Fruit fly (Drosophila melanogaster) whole organism, embryonic: ENCODE measurements around the gene RpL35.
A peak's percentile ranks its signal among the peaks of the same experiment; 100 is the strongest.

ENCODE experiments used
- BEAF-32 ChIP-seq: fragments of 200-800 bp; sonication (Bioruptor generic); optimal IDR thresholded peaks from 3 replicates; lab custom pipeline; 2017; ENCODE audit warnings: missing biosample characterization, missing genetic modification characterization, mild to moderate bottlenecking, moderate library complexity, missing genetic modification reagents
- CG11504 ChIP-seq: fragments of 200-800 bp; sonication (Bioruptor generic); optimal IDR thresholded peaks from 3 replicates; lab custom pipeline; 2019; ENCODE audit warnings: missing biosample characterization, mild to moderate bottlenecking, missing genetic modification characterization, moderate library complexity
- CG11723 ChIP-seq: fragments of 200-800 bp; sonication (Bioruptor generic); optimal IDR thresholded peaks from 2 replicates; lab custom pipeline; 2017; ENCODE audit warnings: missing biosample characterization, mild to moderate bottlenecking, missing genetic modification characterization
- CG12071 ChIP-seq: fragments of 200-800 bp; sonication (Bioruptor generic); optimal IDR thresholded peaks from 3 replicates; lab custom pipeline; 2018; ENCODE audit warnings: missing biosample characterization, mild to moderate bottlenecking, missing genetic modification characterization
- CG12104 ChIP-seq: fragments of 200-800 bp; sonication (Bioruptor generic); optimal IDR thresholded peaks from 3 replicates; lab custom pipeline; 2016; ENCODE audit warnings: missing biosample characterization, missing genetic modification characterization
- CG12299 ChIP-seq: fragments of 200-800 bp; sonication (Bioruptor generic); optimal IDR thresholded peaks from 2 replicates; lab custom pipeline; 2018; ENCODE audit warnings: missing biosample characterization, mild to moderate bottlenecking, missing genetic modification characterization
- CG12659 ChIP-seq: fragments of 200-800 bp; sonication (Bioruptor generic); optimal IDR thresholded peaks from 3 replicates; lab custom pipeline; 2017; ENCODE audit warnings: mild to moderate bottlenecking, missing biosample characterization, missing genetic modification reagents, missing genetic modification characterization
- CG12769 ChIP-seq: fragments of 200-800 bp; sonication (Bioruptor generic); optimal IDR thresholded peaks from 2 replicates; lab custom pipeline; 2019; ENCODE audit warnings: missing biosample characterization, mild to moderate bottlenecking, missing genetic modification characterization, moderate library complexity
- CG14014 ChIP-seq: fragments of 200-800 bp; sonication (Bioruptor generic); IDR thresholded peaks from 2 replicates; pipeline ENCODE4 v1.3.6; 2022; ENCODE audit warnings: missing biosample characterization, missing genetic modification characterization
- CG15269 ChIP-seq: fragments of 200-800 bp; sonication (Bioruptor generic); optimal IDR thresholded peaks from 2 replicates; lab custom pipeline; 2018; ENCODE audit warnings: missing biosample characterization, mild to moderate bottlenecking, missing genetic modification characterization, moderate library complexity
- CG1647 ChIP-seq: fragments of 200-800 bp; sonication (Bioruptor generic); optimal IDR thresholded peaks from 3 replicates; lab custom pipeline; 2016; ENCODE audit warnings: missing biosample characterization, missing genetic modification characterization
- CG30020 ChIP-seq: fragments of 200-800 bp; optimal IDR thresholded peaks from 2 replicates; lab custom pipeline; 2019; ENCODE audit warnings: missing biosample characterization, mild to moderate bottlenecking, missing genetic modification characterization, moderate library complexity
- CG32772 ChIP-seq: fragments of 200-800 bp; sonication (Bioruptor generic); IDR thresholded peaks from 2 replicates; pipeline ENCODE4 v1.3.6; 2022; ENCODE audit warnings: missing biosample characterization, missing genetic modification characterization
- CG3407 ChIP-seq: fragments of 200-800 bp; sonication (Bioruptor generic); optimal IDR thresholded peaks from 2 replicates; lab custom pipeline; 2018; ENCODE audit warnings: missing biosample characterization, mild to moderate bottlenecking, missing genetic modification characterization
- CG4820 ChIP-seq: fragments of 200-800 bp; sonication (Bioruptor generic); optimal IDR thresholded peaks from 3 replicates; lab custom pipeline; 2016; ENCODE audit warnings: missing biosample characterization, missing genetic modification characterization
- CG6683 ChIP-seq: fragments of 200-800 bp; sonication (Bioruptor generic); optimal IDR thresholded peaks from 2 replicates; lab custom pipeline; 2017; ENCODE audit warnings: missing biosample characterization, mild to moderate bottlenecking, missing genetic modification characterization, missing genetic modification reagents
- CG7745 ChIP-seq: fragments of 200-800 bp; sonication (Bioruptor generic); optimal IDR thresholded peaks from 2 replicates; lab custom pipeline; 2018; ENCODE audit warnings: missing biosample characterization, mild to moderate bottlenecking, missing genetic modification characterization, moderate library complexity
- CG8944 ChIP-seq: fragments of 200-800 bp; sonication (Bioruptor generic); optimal IDR thresholded peaks from 3 replicates; lab custom pipeline; 2016; ENCODE audit warnings: missing biosample characterization, missing genetic modification characterization
- CG9817 ChIP-seq: fragments of 200-800 bp; sonication (Bioruptor generic); optimal IDR thresholded peaks from 2 replicates; lab custom pipeline; 2018; ENCODE audit warnings: missing biosample characterization, mild to moderate bottlenecking, missing genetic modification characterization, moderate library complexity
- CrebB ChIP-seq: fragments of 200-800 bp; sonication (Bioruptor generic); optimal IDR thresholded peaks from 3 replicates; lab custom pipeline; 2018; ENCODE audit warnings: missing biosample characterization, mild to moderate bottlenecking, missing genetic modification characterization
- Doc3 ChIP-seq: fragments of 200-800 bp; sonication (Bioruptor generic); IDR thresholded peaks from 3 replicates; pipeline ENCODE4 v1.3.6; 2022; ENCODE audit warnings: missing biosample characterization, missing genetic modification characterization; ENCODE audit not compliant: partially characterized antibody
- Ets65A ChIP-seq: fragments of 200-800 bp; sonication (Bioruptor generic); peaks from one replicate; lab custom pipeline; 2016; ENCODE audit warnings: missing biosample characterization, missing genetic modification characterization
- Hmx ChIP-seq: fragments of 200-800 bp; sonication (Bioruptor generic); optimal IDR thresholded peaks from 2 replicates; lab custom pipeline; 2016; ENCODE audit warnings: missing biosample characterization, missing genetic modification characterization
- Hr78 ChIP-seq, 2 experiments: fragments of 200-800 bp in 1 of 2; fragments of >200 bp in 1 of 2; sonication (Bioruptor generic) in 1 of 2; optimal IDR thresholded peaks; 2 replicates each; lab custom pipeline; 2017 to 2019; ENCODE audit warnings: missing biosample characterization in 2 of 2, missing genetic modification characterization in 2 of 2, mild to moderate bottlenecking in 1 of 2, moderate library complexity in 1 of 2
- Max ChIP-seq: fragments of 200-800 bp; sonication (Bioruptor generic); optimal IDR thresholded peaks from 2 replicates; lab custom pipeline; 2016; ENCODE audit warnings: missing biosample characterization, mild to moderate bottlenecking, missing genetic modification characterization
- Myb ChIP-seq: fragments of 200-800 bp; sonication (Bioruptor generic); optimal IDR thresholded peaks from 2 replicates; lab custom pipeline; 2016; ENCODE audit warnings: missing biosample characterization, missing genetic modification characterization
- Side ChIP-seq: fragments of 200-800 bp; sonication (Bioruptor generic); optimal IDR thresholded peaks from 2 replicates; lab custom pipeline; 2016; ENCODE audit warnings: missing biosample characterization, missing genetic modification characterization
- Usf ChIP-seq: fragments of 200-800 bp; sonication (Bioruptor generic); optimal IDR thresholded peaks from 2 replicates; lab custom pipeline; 2017; ENCODE audit warnings: missing genotype, missing biosample characterization, missing genetic modification characterization
- YL-1 ChIP-seq: fragments of 200-800 bp; sonication (Bioruptor generic); optimal IDR thresholded peaks from 3 replicates; lab custom pipeline; 2017; ENCODE audit warnings: missing biosample characterization, mild to moderate bottlenecking, missing genetic modification characterization
- ab ChIP-seq: fragments of 200-800 bp; sonication (Bioruptor generic); optimal IDR thresholded peaks from 2 replicates; lab custom pipeline; 2016; ENCODE audit warnings: missing biosample characterization, missing genetic modification characterization
- cato ChIP-seq: fragments of 200-800 bp; sonication (Bioruptor generic); optimal IDR thresholded peaks from 2 replicates; lab custom pipeline; 2016; ENCODE audit warnings: missing biosample characterization, missing genetic modification characterization, borderline replicate concordance
- chinmo ChIP-seq: fragments of 200-800 bp; sonication (Bioruptor generic); IDR thresholded peaks from 4 replicates; pipeline ENCODE4 v1.3.6; 2022; ENCODE audit warnings: missing biosample characterization, missing genetic modification characterization; ENCODE audit not compliant: partially characterized antibody
- inv ChIP-seq: fragments of 200-800 bp; sonication (Bioruptor generic); IDR thresholded peaks from 2 replicates; pipeline ENCODE4 v1.3.6; 2022; ENCODE audit warnings: missing biosample characterization, missing genetic modification characterization; ENCODE audit not compliant: partially characterized antibody
- jing ChIP-seq: fragments of 200-800 bp; sonication (Bioruptor generic); optimal IDR thresholded peaks from 2 replicates; lab custom pipeline; 2018; ENCODE audit warnings: missing biosample characterization, mild to moderate bottlenecking, missing genetic modification characterization
- knrl ChIP-seq: fragments of 200-800 bp; sonication (Bioruptor generic); IDR thresholded peaks from 3 replicates; pipeline ENCODE4 v1.3.6; 2022; ENCODE audit warnings: missing biosample characterization, missing genetic modification characterization; ENCODE audit not compliant: partially characterized antibody
- lbe ChIP-seq: fragments of 200-800 bp; sonication (Bioruptor generic); optimal IDR thresholded peaks from 2 replicates; lab custom pipeline; 2016; ENCODE audit warnings: missing biosample characterization, mild to moderate bottlenecking, missing genetic modification characterization
- lmd ChIP-seq: fragments of 200-800 bp; sonication (Bioruptor generic); IDR thresholded peaks from 2 replicates; pipeline ENCODE4 v1.3.6; 2022; ENCODE audit warnings: missing biosample characterization, missing genetic modification characterization
- ro ChIP-seq: fragments of 200-800 bp; sonication (Bioruptor generic); IDR thresholded peaks from 2 replicates; pipeline ENCODE4 v1.3.6; 2022; ENCODE audit warnings: missing biosample characterization, missing genetic modification characterization
- shn ChIP-seq: fragments of 200-800 bp; sonication (Bioruptor generic); optimal IDR thresholded peaks from 3 replicates; lab custom pipeline; 2016; ENCODE audit warnings: missing biosample characterization, missing genetic modification characterization
- sim ChIP-seq: fragments of 200-800 bp; sonication (Bioruptor generic); IDR thresholded peaks from 2 replicates; pipeline ENCODE4 v1.3.6; 2022; ENCODE audit warnings: missing biosample characterization, missing genetic modification characterization
- so ChIP-seq: fragments of 200-800 bp; sonication (Bioruptor generic); IDR thresholded peaks from 3 replicates; pipeline ENCODE4 v1.3.6; 2022; ENCODE audit warnings: missing biosample characterization, missing genetic modification characterization
- tin ChIP-seq: fragments of 200-800 bp; sonication (Bioruptor generic); optimal IDR thresholded peaks from 3 replicates; lab custom pipeline; 2016; ENCODE audit warnings: missing biosample characterization, missing genetic modification characterization
- toy ChIP-seq: fragments of 200-800 bp; sonication (Bioruptor generic); IDR thresholded peaks from 2 replicates; pipeline ENCODE4 v1.3.6; 2022; ENCODE audit warnings: missing biosample characterization, missing genetic modification characterization
- twi ChIP-seq: fragments of 200-800 bp; optimal IDR thresholded peaks from 2 replicates; lab custom pipeline; 2019; ENCODE audit warnings: missing biosample characterization, mild to moderate bottlenecking, missing genetic modification characterization, moderate library complexity
- tx ChIP-seq: fragments of 200-800 bp; sonication (Bioruptor generic); optimal IDR thresholded peaks from 2 replicates; lab custom pipeline; 2016; ENCODE audit warnings: missing biosample characterization, missing genetic modification characterization
- unc-4 ChIP-seq: fragments of 200-800 bp; sonication (Bioruptor generic); IDR thresholded peaks from 2 replicates; pipeline ENCODE4 v1.3.6; 2022; ENCODE audit warnings: missing biosample characterization, missing genetic modification characterization; ENCODE audit not compliant: partially characterized antibody
- vnd ChIP-seq: fragments of 200-800 bp; sonication (Bioruptor generic); IDR thresholded peaks from 3 replicates; pipeline ENCODE4 v1.3.6; 2022; ENCODE audit warnings: missing biosample characterization, missing genetic modification characterization; ENCODE audit not compliant: partially characterized antibody
- z ChIP-seq: fragments of 200-800 bp; sonication (Bioruptor generic); IDR thresholded peaks from 3 replicates; pipeline ENCODE4 v1.3.6; 2022; ENCODE audit warnings: missing biosample characterization, missing genetic modification characterization

Gene RpL35

dm6 chrX:5677400-5678177 lies 5.4 kb downstream of the RpL35 start (continued):
- TF ChIP-seq vnd (GFP tag; lab: Robert Waterston, UW) (no peak), jing (no peak), lmd (GFP tag; lab: Robert Waterston, UW) (peak; percentile 61; the same call in 1 of the 2 replicates), CG9817 (tag; lab: Kevin White, UChicago) (peak; percentile 90), CG7745 (tag; lab: Kevin White, UChicago) (peak; percentile 95), twi (tag; lab: Kevin White, UChicago) (peak; percentile 86), toy (GFP tag; lab: Robert Waterston, UW) (peak; percentile 85), inv (GFP tag; lab: Robert Waterston, UW) (no peak), CG15269 (tag; lab: Kevin White, UChicago) (peak; percentile 94), CG12769 (tag; lab: Kevin White, UChicago) (peak; percentile 94), Myb (GFP tag; lab: Kevin White, UChicago) (peak; percentile 60), CG32772 (peak; percentile 61), shn (GFP tag; lab: Kevin White, UChicago) (peak; percentile 71), Usf (GFP tag; lab: Kevin White, UChicago) (peak; percentile 16), chinmo (GFP tag; lab: Robert Waterston, UW) (no peak), CG12659 (GFP tag; lab: Kevin White, UChicago) (peak; percentile 95), Max (peak; percentile 94), CG4820 (GFP tag; lab: Kevin White, UChicago) (peak; percentile 80), ab (GFP tag; lab: Kevin White, UChicago) (no peak), unc-4 (GFP tag; lab: Robert Waterston, UW) (no peak), ro (GFP tag; lab: Robert Waterston, UW) (no peak), Ets65A (GFP tag; lab: Kevin White, UChicago) (peak; percentile 93), YL-1 (peak; percentile 98), tin (peak; percentile 83), CG6683 (peak; percentile 91), Hmx (GFP tag; lab: Kevin White, UChicago) (no peak), sim (GFP tag; lab: Robert Waterston, UW) (peak; percentile 93), tx (GFP tag; lab: Kevin White, UChicago) (peak; percentile 72), CG12299 (tag; lab: Kevin White, UChicago) (peak; percentile 95), CG30020 (tag; lab: Kevin White, UChicago) (peak; percentile 33), Doc3 (GFP tag; lab: Robert Waterston, UW) (no peak), CG11504 (tag; lab: Kevin White, UChicago) (peak; percentile 87), cato (GFP tag; lab: Kevin White, UChicago) (peak; percentile 79), CrebB (peak; percentile 95), z (GFP tag; lab: Robert Waterston, UW) (peak; percentile 74), CG12071 (GFP tag; lab: Kevin White, UChicago) (peak; percentile 98), CG8944 (GFP tag; lab: Kevin White, UChicago) (peak; percentile 82), CG11723 (peak; percentile 90), CG14014 (peak; percentile 92; the same call in 1 of the 2 replicates), Side (GFP tag; lab: Kevin White, UChicago) (peak; percentile 87), knrl (GFP tag; lab: Robert Waterston, UW) (no peak), CG3407 (GFP tag; lab: Kevin White, UChicago) (peak; percentile 97), CG12104 (GFP tag; lab: Kevin White, UChicago) (peak; percentile 97), CG1647 (peak; percentile 94), BEAF-32 (GFP tag; lab: Kevin White, UChicago) (peak; percentile 23), lbe (GFP tag; lab: Kevin White, UChicago) (peak; percentile 57), Hr78 (GFP tag; optimal IDR thresholded peaks at IDR 0.05; lab: Kevin White, UChicago) (peak in 1 of 2 experiments; percentile 53), so (GFP tag; lab: Robert Waterston, UW) (peak; percentile 92; the same call in 2 of the 3 replicates)
